Worm (Caenorhabditis elegans) whole organism, early embryonic: ENCODE measurements around the gene F59B10.3.

Source experiments
- B0310.2 ChIP-seq: sonication (generic microtip); optimal IDR thresholded peaks from 2 replicates; lab custom pipeline; 2016; ENCODE audit warnings: mild to moderate bottlenecking, missing genetic modification characterization, missing compliant biosample characterization
- ama-1 ChIP-seq: fragments of 150-350 bp; optimal IDR thresholded peaks from 2 replicates; lab custom pipeline; 2014
- flt-1 ChIP-seq: fragments of 200-800 bp; sonication (Bioruptor generic); IDR thresholded peaks from 2 replicates; pipeline ENCODE4 v1.3.6; 2022; ENCODE audit warnings: missing genetic modification characterization, missing compliant biosample characterization
- hmbx-1 ChIP-seq: sonication (generic microtip); optimal IDR thresholded peaks from 2 replicates; lab custom pipeline; 2016; ENCODE audit warnings: mild to moderate bottlenecking, missing genetic modification characterization, missing compliant biosample characterization
- hnd-1 ChIP-seq: sonication (generic microtip); optimal IDR thresholded peaks from 2 replicates; lab custom pipeline; 2016; ENCODE audit warnings: missing genetic modification characterization, missing compliant biosample characterization
- pes-1 ChIP-seq: fragments of 200-800 bp; sonication (Bioruptor generic); IDR thresholded peaks from 2 replicates; pipeline ENCODE4 v1.3.6; 2022; ENCODE audit warnings: missing genetic modification reagents, missing genetic modification characterization, missing compliant biosample characterization
- tbx-37 ChIP-seq: fragments of 200-800 bp; sonication (Bioruptor generic); conservative IDR thresholded peaks from 2 replicates; pipeline ENCODE4 v1.3.6; 2022; ENCODE audit warnings: missing genetic modification reagents, missing genetic modification characterization, missing compliant biosample characterization
- tra-4 ChIP-seq: sonication (generic microtip); optimal IDR thresholded peaks from 2 replicates; lab custom pipeline; 2017; ENCODE audit warnings: missing genetic modification characterization, missing compliant biosample characterization

DNA sequence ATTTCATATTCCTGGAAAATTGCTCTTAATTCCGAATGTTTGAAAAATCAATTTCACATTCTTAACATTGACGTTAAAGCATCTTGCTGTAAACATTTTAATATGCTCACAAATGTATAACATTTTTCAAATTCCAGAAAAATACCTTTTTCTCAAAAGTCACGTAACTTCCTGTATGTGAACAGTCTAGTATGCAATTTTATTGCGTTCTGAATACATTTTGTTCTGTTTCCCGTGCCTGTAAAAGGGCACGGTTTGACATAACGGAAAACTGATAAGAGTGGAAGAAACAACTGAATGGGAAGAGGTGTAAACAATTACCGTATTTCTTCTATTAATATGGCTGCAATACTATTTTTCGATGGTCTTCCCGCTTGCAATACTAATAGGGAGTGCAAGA, 27.4 kb upstream of the F59B10.3 start:
- TF ChIP-seq ama-1 (lab: Kevin White, UChicago) (no peak), pes-1 (GFP tag; lab: Robert Waterston, UW) (no peak), tra-4 (tag; lab: Kevin White, UChicago) (no peak), hnd-1 (no peak), B0310.2 (tag; lab: Kevin White, UChicago) (no peak), tbx-37 (GFP tag; lab: Robert Waterston, UW) (no peak), hmbx-1 (no peak), flt-1 (GFP tag; lab: Robert Waterston, UW) (no peak)
